Fruit fly (Drosophila melanogaster) whole organism, embryonic: ENCODE results near the gene CG7601.

Experiments used
- Ada2b ChIP-seq: fragments of 200-800 bp; sonication (Bioruptor generic); IDR thresholded peaks from 2 replicates; pipeline ENCODE4 v1.3.6; 2022; ENCODE audit warnings: missing biosample characterization, missing genetic modification characterization
- CG11085 ChIP-seq: fragments of 200-800 bp; sonication (Bioruptor generic); IDR thresholded peaks from 2 replicates; pipeline ENCODE4 v1.3.6; 2022; ENCODE audit warnings: missing biosample characterization, missing genetic modification characterization
- CG11247 ChIP-seq: fragments of 200-800 bp; sonication (Bioruptor generic); IDR thresholded peaks from 2 replicates; pipeline ENCODE4 v1.3.6; 2022; ENCODE audit warnings: missing biosample characterization, missing genetic modification characterization
- CG11695 ChIP-seq: fragments of 200-800 bp; sonication (Bioruptor generic); IDR thresholded peaks from 3 replicates; pipeline ENCODE4 v1.3.6; 2022; ENCODE audit warnings: missing biosample characterization, missing genetic modification characterization
- CG12071 ChIP-seq: fragments of 200-800 bp; sonication (Bioruptor generic); optimal IDR thresholded peaks from 3 replicates; lab custom pipeline; 2018; ENCODE audit warnings: missing biosample characterization, mild to moderate bottlenecking, missing genetic modification characterization
- CG13624 ChIP-seq: fragments of 200-800 bp; sonication (Bioruptor generic); optimal IDR thresholded peaks from 2 replicates; lab custom pipeline; 2016; ENCODE audit warnings: missing biosample characterization, missing genetic modification characterization
- CG14710 ChIP-seq: fragments of 200-800 bp; sonication (Bioruptor generic); optimal IDR thresholded peaks from 3 replicates; lab custom pipeline; 2019; ENCODE audit warnings: missing biosample characterization, mild to moderate bottlenecking, missing genetic modification characterization, moderate library complexity
- CG17328 ChIP-seq: fragments of 200-800 bp; sonication (Bioruptor generic); IDR thresholded peaks from 2 replicates; pipeline ENCODE4 v1.3.6; 2022; ENCODE audit warnings: missing biosample characterization, missing genetic modification characterization
- CG17829 ChIP-seq: fragments of 200-800 bp; optimal IDR thresholded peaks from 2 replicates; lab custom pipeline; 2019; ENCODE audit warnings: missing biosample characterization, mild to moderate bottlenecking, missing genetic modification characterization, moderate library complexity
- CG2678 ChIP-seq: fragments of 200-800 bp; sonication (Bioruptor generic); optimal IDR thresholded peaks from 3 replicates; lab custom pipeline; 2019; ENCODE audit warnings: missing biosample characterization, mild to moderate bottlenecking, missing genetic modification characterization, moderate library complexity
- CG30020 ChIP-seq: fragments of 200-800 bp; optimal IDR thresholded peaks from 2 replicates; lab custom pipeline; 2019; ENCODE audit warnings: missing biosample characterization, mild to moderate bottlenecking, missing genetic modification characterization, moderate library complexity
- CG31224 ChIP-seq: fragments of 200-800 bp; sonication (Bioruptor generic); IDR thresholded peaks from 2 replicates; pipeline ENCODE4 v1.3.6; 2022; ENCODE audit warnings: missing biosample characterization, missing genetic modification characterization
- CG4424 ChIP-seq: fragments of 200-800 bp; sonication (Bioruptor generic); optimal IDR thresholded peaks from 3 replicates; lab custom pipeline; 2016; ENCODE audit warnings: missing biosample characterization, missing genetic modification characterization
- CG5245 ChIP-seq: fragments of 200-800 bp; sonication (Bioruptor generic); optimal IDR thresholded peaks from 3 replicates; lab custom pipeline; 2016; ENCODE audit warnings: missing biosample characterization, missing genetic modification characterization
- CG7839 ChIP-seq: fragments of 200-800 bp; sonication (Bioruptor generic); optimal IDR thresholded peaks from 3 replicates; lab custom pipeline; 2018; ENCODE audit warnings: missing biosample characterization, mild to moderate bottlenecking, missing genetic modification characterization, moderate library complexity
- CG8388 ChIP-seq: fragments of 200-800 bp; sonication (Bioruptor generic); optimal IDR thresholded peaks from 2 replicates; lab custom pipeline; 2019; ENCODE audit warnings: missing biosample characterization, mild to moderate bottlenecking, missing genetic modification characterization, moderate library complexity
- Chrac-16 ChIP-seq: fragments of 200-800 bp; sonication (Bioruptor generic); optimal IDR thresholded peaks from 3 replicates; lab custom pipeline; 2016; ENCODE audit warnings: missing biosample characterization, missing genetic modification characterization
- Eip74EF ChIP-seq, 2 experiments: fragments of 200-800 bp in 1 of 2; fragments of >200 bp in 1 of 2; sonication (Bioruptor generic) in 1 of 2; optimal IDR thresholded peaks; 2 replicates each; lab custom pipeline; 2017 to 2019; ENCODE audit warnings: missing biosample characterization in 2 of 2, missing genetic modification characterization in 2 of 2, mild to moderate bottlenecking in 1 of 2, moderate library complexity in 1 of 2
- Hsf ChIP-seq: fragments of 200-800 bp; sonication (Bioruptor generic); optimal IDR thresholded peaks from 3 replicates; lab custom pipeline; 2016; ENCODE audit warnings: missing biosample characterization, missing genetic modification characterization
- Kr ChIP-seq: fragments of 200-800 bp; sonication (Bioruptor generic); optimal IDR thresholded peaks from 2 replicates; lab custom pipeline; 2017; ENCODE audit warnings: missing biosample characterization, mild to moderate bottlenecking, missing genetic modification characterization
- Nf-YB ChIP-seq: fragments of 200-800 bp; sonication (Bioruptor generic); optimal IDR thresholded peaks from 3 replicates; lab custom pipeline; 2019; ENCODE audit warnings: missing biosample characterization, mild to moderate bottlenecking, missing genetic modification characterization, moderate library complexity
- Oaz ChIP-seq: fragments of 200-800 bp; sonication (Bioruptor generic); IDR thresholded peaks from 2 replicates; pipeline ENCODE4 v1.3.6; 2022; ENCODE audit warnings: missing biosample characterization, missing genetic modification characterization
- Sry-β ChIP-seq: fragments of 200-800 bp; sonication (Bioruptor generic); optimal IDR thresholded peaks from 2 replicates; lab custom pipeline; 2018; ENCODE audit warnings: missing biosample characterization, mild to moderate bottlenecking, missing genetic modification characterization, moderate library complexity
- Ssrp ChIP-seq: fragments of 200-800 bp; sonication (Bioruptor generic); optimal IDR thresholded peaks from 2 replicates; lab custom pipeline; 2018; ENCODE audit warnings: missing biosample characterization, mild to moderate bottlenecking, missing genetic modification characterization, moderate library complexity
- al ChIP-seq: fragments of 200-800 bp; sonication (Bioruptor generic); IDR thresholded peaks from 2 replicates; pipeline ENCODE4 v1.3.6; 2022; ENCODE audit warnings: missing biosample characterization, missing genetic modification characterization
- caup ChIP-seq: fragments of 200-800 bp; sonication (Bioruptor generic); optimal IDR thresholded peaks from 3 replicates; lab custom pipeline; 2017; ENCODE audit warnings: missing biosample characterization, mild to moderate bottlenecking, missing genetic modification characterization, moderate library complexity; ENCODE audit not compliant: severe bottlenecking
- dan ChIP-seq: fragments of 200-800 bp; sonication (Bioruptor generic); IDR thresholded peaks from 2 replicates; pipeline ENCODE4 v1.3.6; 2022; ENCODE audit warnings: missing biosample characterization, missing genetic modification characterization
- dmrt11E ChIP-seq: fragments of 200-800 bp; sonication (Bioruptor generic); optimal IDR thresholded peaks from 3 replicates; lab custom pipeline; 2018; ENCODE audit warnings: missing biosample characterization, mild to moderate bottlenecking, missing genetic modification characterization, moderate library complexity
- fd96Cb ChIP-seq: fragments of 200-800 bp; sonication (Bioruptor generic); optimal IDR thresholded peaks from 2 replicates; lab custom pipeline; 2018; ENCODE audit warnings: missing biosample characterization, mild to moderate bottlenecking, missing genetic modification characterization, moderate library complexity
- fru ChIP-seq: fragments of >200 bp; optimal IDR thresholded peaks from 2 replicates; lab custom pipeline; 2017
- lola ChIP-seq, 3 experiments: fragments of >200 bp in 2 of 3; fragments of 200-800 bp in 1 of 3; sonication (Bioruptor generic) in 1 of 3; optimal IDR thresholded peaks; 2 replicates each; lab custom pipeline; 2017 to 2019; ENCODE audit warnings: missing biosample characterization in 3 of 3, missing genetic modification characterization in 3 of 3, mild to moderate bottlenecking in 1 of 3, moderate library complexity in 1 of 3
- org-1 ChIP-seq: fragments of 200-800 bp; sonication (Bioruptor generic); optimal IDR thresholded peaks from 2 replicates; lab custom pipeline; 2017; ENCODE audit warnings: missing biosample characterization, missing genetic modification characterization
- otp ChIP-seq: fragments of 200-800 bp; sonication (Bioruptor generic); IDR thresholded peaks from 3 replicates; pipeline ENCODE4, ENCODE4 v1.3.6; 2022; ENCODE audit warnings: missing biosample characterization, missing genetic modification characterization
- row ChIP-seq: fragments of 200-800 bp; sonication (Bioruptor generic); IDR thresholded peaks from 3 replicates; pipeline ENCODE4 v1.3.6; 2022; ENCODE audit warnings: missing biosample characterization, missing genetic modification characterization
- schlank ChIP-seq: fragments of 200-800 bp; sonication (Bioruptor generic); optimal IDR thresholded peaks from 2 replicates; lab custom pipeline; 2018; ENCODE audit warnings: missing biosample characterization, mild to moderate bottlenecking, missing genetic modification characterization
- seq ChIP-seq: fragments of 200-800 bp; sonication (Bioruptor generic); IDR thresholded peaks from 2 replicates; pipeline ENCODE4 v1.3.6; 2022; ENCODE audit warnings: missing biosample characterization, missing genetic modification characterization
- ssp ChIP-seq: fragments of 200-800 bp; sonication (Bioruptor generic); IDR thresholded peaks from 2 replicates; pipeline ENCODE4 v1.3.6; 2022; ENCODE audit warnings: missing biosample characterization, missing genetic modification characterization
- tin ChIP-seq: fragments of 200-800 bp; sonication (Bioruptor generic); optimal IDR thresholded peaks from 3 replicates; lab custom pipeline; 2016; ENCODE audit warnings: missing biosample characterization, missing genetic modification characterization
- trh ChIP-seq: fragments of 200-800 bp; sonication (Bioruptor generic); optimal IDR thresholded peaks from 2 replicates; lab custom pipeline; 2016; ENCODE audit warnings: missing biosample characterization, missing genetic modification characterization
- zfh1 ChIP-seq: fragments of 200-800 bp; sonication (Bioruptor generic); IDR thresholded peaks from 3 replicates; pipeline ENCODE4 v1.3.6; 2022; ENCODE audit warnings: missing biosample characterization, missing genetic modification characterization

The CG7601 gene

DNA sequence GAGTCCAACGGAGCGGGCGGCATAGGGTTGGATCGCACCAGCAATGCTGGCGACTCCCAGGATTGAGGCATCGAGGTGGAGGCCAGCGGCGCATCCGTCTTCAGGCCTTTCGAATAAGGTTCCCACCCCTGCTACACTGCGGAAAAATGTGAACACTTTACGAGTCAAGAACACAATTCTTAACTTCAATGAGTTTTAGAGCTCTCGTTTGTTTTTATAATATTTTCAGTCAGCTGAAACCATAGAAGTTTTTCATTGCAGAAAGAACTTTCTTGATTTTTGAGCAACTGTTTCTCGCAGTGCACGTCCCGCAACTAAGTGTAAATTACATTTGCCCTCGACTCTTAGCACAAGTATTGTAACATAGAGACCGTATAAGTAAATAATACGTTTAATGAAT, 40.2 kb downstream of the CG7601 start (continued):
- TF ChIP-seq CG4424 (GFP tag; lab: Kevin White, UChicago) (peak; percentile 36), trh (no peak), Nf-YB (GFP tag; lab: Kevin White, UChicago) (peak; percentile 17), CG30020 (tag; lab: Kevin White, UChicago) (no peak), al (GFP tag; lab: Robert Waterston, UW) (no peak), zfh1 (GFP tag; lab: Robert Waterston, UW) (peak; percentile 77), Hsf (no peak), row (GFP tag; lab: Robert Waterston, UW) (peak; percentile 33; the same call in 2 of the 3 replicates), CG31224 (GFP tag; lab: Robert Waterston, UW) (no peak), CG8388 (GFP tag; lab: Kevin White, UChicago) (no peak), Chrac-16 (peak; percentile 34), Sry-β (GFP tag; lab: Kevin White, UChicago) (no peak), tin (GFP tag; lab: Kevin White, UChicago) (peak; percentile 42), Eip74EF (GFP tag; optimal IDR thresholded peaks at IDR 0.05; lab: Kevin White, UChicago) (no peak), fru (lab: Kevin White, UChicago) (no peak), CG17328 (GFP tag; lab: Robert Waterston, UW) (peak; percentile 71), schlank (tag; lab: Kevin White, UChicago) (no peak), ssp (GFP tag; lab: Robert Waterston, UW) (0 out of 2 replicates have a peak, but pooled peaks have one; percentile 14), dan (GFP tag; lab: Robert Waterston, UW) (peak; percentile 18; the same call in 1 of the 2 replicates), CG11247 (GFP tag; lab: Robert Waterston, UW) (no peak), CG17829 (tag; lab: Kevin White, UChicago) (peak; percentile 37), CG14710 (peak; percentile 38), dmrt11E (tag; lab: Kevin White, UChicago) (peak; percentile 71), CG5245 (GFP tag; lab: Kevin White, UChicago) (no peak), CG11695 (no peak), lola (GFP tag; optimal IDR thresholded peaks at IDR 0.05; lab: Kevin White, UChicago) (peak in 1 of 3 experiments; percentile 28), seq (no peak), CG11085 (GFP tag; lab: Robert Waterston, UW) (no peak), caup (GFP tag; lab: Kevin White, UChicago) (no peak), CG2678 (tag; lab: Kevin White, UChicago) (no peak), CG7839 (tag; lab: Kevin White, UChicago) (peak; percentile 13)

DNA sequence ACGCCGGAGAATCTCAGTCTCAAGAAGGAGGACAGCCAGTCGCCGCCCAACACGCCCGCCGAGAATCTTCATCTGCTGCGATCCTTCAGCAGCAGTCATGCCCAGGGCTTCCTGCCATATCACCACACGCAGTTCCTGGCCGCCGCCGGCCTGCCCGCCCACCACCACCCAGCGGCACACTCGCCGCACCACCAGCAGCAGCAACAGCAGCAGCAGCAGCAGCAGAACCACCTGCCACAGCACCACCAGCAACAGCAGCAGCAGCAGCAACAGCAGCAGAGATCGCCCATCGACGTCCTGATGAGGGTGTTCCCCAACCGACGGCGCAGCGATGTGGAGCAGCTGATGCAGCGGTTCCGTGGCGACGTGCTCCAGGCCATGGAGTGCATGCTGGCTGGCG, 40.8 kb downstream of the CG7601 start:
- TF ChIP-seq Ada2b (GFP tag; lab: Robert Waterston, UW) (no peak), fd96Cb (no peak), Kr (GFP tag; lab: Kevin White, UChicago) (no peak), otp (GFP tag; lab: Robert Waterston, UW) (no peak), org-1 (GFP tag; lab: Kevin White, UChicago) (no peak), CG12071 (GFP tag; lab: Kevin White, UChicago) (no peak), Oaz (GFP tag; lab: Robert Waterston, UW) (no peak), CG13624 (no peak), Ssrp (tag; lab: Kevin White, UChicago) (no peak)
